Worm (Caenorhabditis elegans) whole organism, L1 larva: Measurements from ENCODE around the gene arrd-25.

ENCODE experiments used
- aha-1 ChIP-seq: fragments of 150-350 bp; optimal IDR thresholded peaks from 2 replicates; lab custom pipeline; 2014; ENCODE audit warnings: missing biosample characterization, missing genetic modification characterization
- ceh-82 ChIP-seq, 3 experiments: fragments of 150-350 bp in 1 of 3; sonication (generic microtip) in 2 of 3; optimal IDR thresholded peaks; 2 replicates each; lab custom pipeline; 2014 to 2017; ENCODE audit warnings: missing biosample characterization in 3 of 3, missing genetic modification characterization in 3 of 3
- ces-1 ChIP-seq: fragments of 150-350 bp; optimal IDR thresholded peaks from 2 replicates; lab custom pipeline; 2014; ENCODE audit warnings: missing biosample characterization, missing genetic modification reagents, missing genetic modification characterization
- ets-5 ChIP-seq: fragments of 200-800 bp; sonication (Bioruptor generic); IDR thresholded peaks from 2 replicates; pipeline ENCODE4 v1.3.6; 2022; ENCODE audit warnings: missing genetic modification characterization, missing compliant biosample characterization
- fkh-4 ChIP-seq: sonication (generic microtip); optimal IDR thresholded peaks from 2 replicates; lab custom pipeline; 2016; ENCODE audit warnings: missing compliant biosample characterization, missing genetic modification characterization, borderline replicate concordance
- fos-1 ChIP-seq: fragments of 150-350 bp; optimal IDR thresholded peaks from 2 replicates; lab custom pipeline; 2014; ENCODE audit warnings: missing biosample characterization, missing genetic modification characterization
- nhr-11 ChIP-seq: fragments of 150-350 bp; optimal IDR thresholded peaks from 2 replicates; lab custom pipeline; 2014; ENCODE audit warnings: missing biosample characterization, missing genetic modification characterization
- nhr-12 ChIP-seq: sonication (generic microtip); optimal IDR thresholded peaks from 2 replicates; lab custom pipeline; 2017; ENCODE audit warnings: missing biosample characterization, missing genetic modification characterization
- nhr-76 ChIP-seq: sonication (generic microtip); optimal IDR thresholded peaks from 2 replicates; lab custom pipeline; 2017; ENCODE audit warnings: missing biosample characterization, missing genetic modification characterization
- snpc-4 ChIP-seq: fragments of 150-350 bp; optimal IDR thresholded peaks from 2 replicates; lab custom pipeline; 2014; ENCODE audit warnings: missing biosample characterization, missing genetic modification characterization
- zag-1 ChIP-seq: fragments of 150-350 bp; optimal IDR thresholded peaks from 2 replicates; lab custom pipeline; 2014; ENCODE audit warnings: missing biosample characterization, missing genetic modification characterization

DNA sequence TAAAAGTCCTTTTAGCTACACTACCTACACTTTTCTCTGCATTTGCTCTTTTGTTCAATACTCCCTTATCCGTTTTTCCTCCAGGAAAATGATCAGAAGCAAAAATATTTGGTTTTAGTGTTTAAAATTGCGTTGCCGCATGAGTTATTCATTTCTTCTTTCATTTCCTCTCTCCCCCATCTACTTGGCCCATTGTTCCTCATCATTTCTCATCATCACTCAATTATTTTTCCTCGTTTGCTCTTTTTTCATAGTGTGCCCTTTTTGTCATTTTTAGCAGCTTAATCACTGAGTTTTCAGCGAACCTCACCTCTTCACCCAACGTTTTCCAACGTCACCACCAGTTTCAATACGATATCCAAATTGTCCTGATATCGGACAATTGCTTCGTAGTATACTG lies 15.6 kb downstream of the arrd-25 start, which contains the start of gene dyc-1:
- no peak for TF ChIP-seq ets-5 (GFP tag; lab: Robert Waterston, UW)
- TF ChIP-seq nhr-76 (tag; lab: Kevin White, UChicago): no peak
- no peak for TF ChIP-seq ceh-82 (tag; optimal IDR thresholded peaks at IDR 0.05; lab: Kevin White, UChicago)
- TF ChIP-seq nhr-12 (tag; lab: Kevin White, UChicago): no peak
- TF ChIP-seq aha-1 (tag; lab: Kevin White, UChicago): no peak
- no peak for TF ChIP-seq fos-1 (tag; lab: Kevin White, UChicago)
- TF ChIP-seq zag-1: no peak
- TF ChIP-seq nhr-11 (tag; lab: Kevin White, UChicago): no peak
- no peak for TF ChIP-seq fkh-4 (tag; lab: Kevin White, UChicago)
- TF ChIP-seq ces-1 (GFP tag; lab: Kevin White, UChicago): no peak
- TF ChIP-seq snpc-4 (tag; lab: Kevin White, UChicago): no peak
